Fruit fly (Drosophila melanogaster): Measurements from ENCODE around the gene CG12065.

Gene CG12065

DNA sequence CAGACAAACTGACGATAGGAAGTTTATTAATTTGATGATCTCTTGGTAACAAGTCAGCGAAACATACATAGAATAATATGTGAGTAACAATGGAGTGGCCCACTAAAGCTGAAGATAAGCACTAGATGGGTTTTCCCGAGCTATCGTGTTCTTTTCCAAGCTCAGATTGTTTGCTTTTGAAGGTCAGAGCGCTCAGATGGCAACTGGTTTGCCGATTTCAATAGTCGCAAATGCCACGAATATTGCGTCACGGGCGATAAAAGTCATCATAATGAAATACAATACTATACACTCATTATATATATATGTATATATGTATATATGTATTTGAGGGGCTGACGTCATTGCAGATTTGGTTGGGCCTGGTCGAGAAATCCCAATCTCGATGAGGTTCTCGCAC is 5.8 kb downstream of the CG12065 start:
- TF ChIP-seq bab2 (GFP tag; optimal IDR thresholded peaks at IDR 0.05), result no peak
- TF ChIP-seq CG11560 (tag; IDR thresholded peaks at IDR 0.05), result no peak
- TF ChIP-seq chinmo (GFP tag; IDR thresholded peaks at IDR 0.05; ENCODE audit: partially characterized antibody), result 0 out of 4 replicates have a peak, but pooled peaks have one; percentile 54
- TF ChIP-seq sd (tag; optimal IDR thresholded peaks at IDR 0.05), result peak; percentile 22

DNA sequence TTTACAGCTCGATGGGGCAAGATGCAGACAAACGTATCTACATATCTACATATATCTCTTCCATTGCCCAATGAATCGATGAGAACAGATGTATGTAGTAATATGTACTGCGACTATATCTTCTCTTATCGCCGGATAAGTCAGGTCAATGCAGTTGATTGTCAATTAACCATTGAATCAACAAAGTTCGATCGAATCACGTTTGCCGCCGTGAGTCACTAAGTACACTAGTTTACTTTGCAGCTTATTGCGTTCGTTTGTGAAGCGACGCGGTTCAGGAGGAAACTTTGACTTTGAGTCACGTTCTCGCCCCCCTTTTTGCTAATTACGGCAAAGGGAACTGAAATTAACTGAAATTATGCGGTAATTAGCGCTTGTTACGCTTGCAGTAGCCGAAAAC is 6.7 kb downstream of the CG12065 start:
- TF ChIP-seq tgo (GFP tag; IDR thresholded peaks at IDR 0.05) (no peak), nom (GFP tag; optimal IDR thresholded peaks at IDR 0.05) (peak; percentile 55)

DNA sequence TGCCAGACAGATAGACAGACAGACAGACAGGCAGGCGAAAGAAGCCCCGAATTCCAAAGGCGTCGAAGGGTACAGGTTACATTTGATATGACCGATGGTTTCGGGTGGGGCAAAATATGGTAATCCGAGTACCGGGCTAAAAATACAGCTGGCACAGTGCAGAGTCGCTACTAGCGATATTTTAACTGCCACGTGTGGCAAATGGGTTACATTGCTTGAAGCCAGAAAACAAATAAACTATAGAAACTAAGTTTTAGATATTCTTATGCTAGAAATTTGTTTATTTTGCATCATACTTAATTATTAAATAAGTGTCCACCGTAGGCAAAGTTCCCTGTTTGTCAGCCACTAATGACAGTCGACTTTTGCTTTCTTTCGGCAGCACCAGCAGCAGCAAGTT is 9.1 kb downstream of the CG12065 start:
- TF ChIP-seq CG17361 (GFP tag; IDR thresholded peaks at IDR 0.05) (0 out of 3 replicates have a peak, but pooled peaks have one; percentile 13), CG15073 (GFP tag; optimal IDR thresholded peaks at IDR 0.05) (no peak), CG17829 (tag; optimal IDR thresholded peaks at IDR 0.05) (no peak), CoRest (tag; optimal IDR thresholded peaks at IDR 0.05) (peak; percentile 23), CG31224 (GFP tag; IDR thresholded peaks at IDR 0.05) (0 out of 2 replicates have a peak, but pooled peaks have one; percentile 24), caup (GFP tag; optimal IDR thresholded peaks at IDR 0.05; ENCODE audit: severe bottlenecking) (no peak), ind (GFP tag; optimal IDR thresholded peaks at IDR 0.05) (peak; percentile 5), HLHmδ (GFP tag; optimal IDR thresholded peaks at IDR 0.05) (no peak), sob (GFP tag; IDR thresholded peaks at IDR 0.05) (peak; percentile 29; the same call in 1 of the 2 replicates), cwo (GFP tag; optimal IDR thresholded peaks at IDR 0.05) (no peak), CG14441 (GFP tag; IDR thresholded peaks at IDR 0.05) (peak; percentile 33; the same call in 1 of the 2 replicates), Atf6 (GFP tag; IDR thresholded peaks at IDR 0.05) (no peak), wek (GFP tag; optimal IDR thresholded peaks at IDR 0.05) (no peak), PHDP (tag; optimal IDR thresholded peaks at IDR 0.05) (peak; percentile 24), CG18599 (GFP tag; optimal IDR thresholded peaks at IDR 0.05) (peak; percentile 44), Blimp-1 (GFP tag; optimal IDR thresholded peaks at IDR 0.05) (peak; percentile 33), CG1603 (tag; optimal IDR thresholded peaks at IDR 0.05) (peak; percentile 6), sisA (GFP tag; IDR thresholded peaks at IDR 0.05) (peak; percentile 17; the same call in 1 of the 2 replicates), maf-S (GFP tag; optimal IDR thresholded peaks at IDR 0.05) (no peak), CG14014 (GFP tag; IDR thresholded peaks at IDR 0.05) (0 out of 2 replicates have a peak, but pooled peaks have one; percentile 20), dmrt99B (tag; optimal IDR thresholded peaks at IDR 0.05) (peak; percentile 16), Hmr (GFP tag; optimal IDR thresholded peaks at IDR 0.05) (peak; percentile 26), CG8388 (GFP tag; optimal IDR thresholded peaks at IDR 0.05) (no peak), CG9215 (GFP tag; IDR thresholded peaks at IDR 0.05) (peak; percentile 36; the same call in 1 of the 2 replicates), CG13624 (GFP tag; optimal IDR thresholded peaks at IDR 0.05) (peak; percentile 1), sd (tag; optimal IDR thresholded peaks at IDR 0.05) (peak; percentile 57), vvl (GFP tag; IDR thresholded peaks at IDR 0.05) (peak; percentile 51; the same call in 1 of the 2 replicates), zfh2 (GFP tag; optimal IDR thresholded peaks at IDR 0.05) (peak; percentile 27), gsb (GFP tag; IDR thresholded peaks at IDR 0.05) (0 out of 2 replicates have a peak, but pooled peaks have one; percentile 37), HLH3B (GFP tag; IDR thresholded peaks at IDR 0.05) (0 out of 2 replicates have a peak, but pooled peaks have one; percentile 9), CG12391 (tag; optimal IDR thresholded peaks at IDR 0.05) (peak; percentile 2), CG6791 (GFP tag; IDR thresholded peaks at IDR 0.05; ENCODE audit: partially characterized antibody) (no peak), CG9932 (GFP tag; IDR thresholded peaks at IDR 0.05) (peak; percentile 29; the same call in 1 of the 2 replicates), stc (GFP tag; IDR thresholded peaks at IDR 0.05) (0 out of 2 replicates have a peak, but pooled peaks have one; percentile 21), CG10543 (GFP tag; optimal IDR thresholded peaks at IDR 0.05) (peak; percentile 30), Mrtf (GFP tag; IDR thresholded peaks at IDR 0.05) (0 out of 3 replicates have a peak, but pooled peaks have one; percentile 34), CG7987 (GFP tag; optimal IDR thresholded peaks at IDR 0.05) (no peak), HLH4C (GFP tag; IDR thresholded peaks at IDR 0.05; ENCODE audit: partially characterized antibody) (no peak), Doc3 (GFP tag; IDR thresholded peaks at IDR 0.05; ENCODE audit: partially characterized antibody) (no peak), Fer1 (GFP tag; optimal IDR thresholded peaks at IDR 0.05) (peak; percentile 24)

Data from whole organism, embryonic.